Worm (Caenorhabditis elegans) whole organism, L4/young adult: ENCODE measurements around the gene ZC504.1.

Experiments used
- W03F9.2 ChIP-seq: fragments of 150-350 bp; optimal IDR thresholded peaks from 2 replicates; lab custom pipeline; 2014; ENCODE audit warnings: missing biosample characterization, missing genetic modification characterization
- dao-5 ChIP-seq: sonication (generic microtip); optimal IDR thresholded peaks from 2 replicates; lab custom pipeline; 2016; ENCODE audit warnings: missing genotype, missing genetic modification characterization, moderate library complexity, missing compliant biosample characterization
- him-1 ChIP-seq: sonication (generic microtip); optimal IDR thresholded peaks from 2 replicates; lab custom pipeline; 2016; ENCODE audit warnings: missing genotype, missing genetic modification reagents, missing genetic modification characterization, missing compliant biosample characterization

ce11 chrX:10392792-10393191 lies 14.2 kb upstream of the ZC504.1 start:
- TF ChIP-seq him-1 (tag; lab: Kevin White, UChicago) (no peak), dao-5 (tag; lab: Kevin White, UChicago) (no peak), W03F9.2 (no peak)
